Fruit fly (Drosophila melanogaster) whole organism, prepupa: ENCODE measurements around the gene yip7.

ENCODE experiments used
- CG6276 ChIP-seq: fragments of 200-800 bp; sonication (Bioruptor generic); optimal IDR thresholded peaks from 2 replicates; lab custom pipeline; 2017; ENCODE audit warnings: missing biosample characterization, mild to moderate bottlenecking, missing genetic modification characterization
- Ets96B ChIP-seq: fragments of 200-800 bp; optimal IDR thresholded peaks from 2 replicates; lab custom pipeline; 2019; ENCODE audit warnings: missing biosample characterization, mild to moderate bottlenecking, missing genetic modification characterization, moderate library complexity
- Hr4 ChIP-seq: fragments of 200-800 bp; sonication (Bioruptor generic); optimal IDR thresholded peaks from 3 replicates; lab custom pipeline; 2016; ENCODE audit warnings: missing biosample characterization, missing genetic modification characterization
- Sox102F ChIP-seq: fragments of 200-800 bp; sonication (Bioruptor generic); optimal IDR thresholded peaks from 2 replicates; lab custom pipeline; 2016; ENCODE audit warnings: missing biosample characterization, mild to moderate bottlenecking, missing genetic modification characterization
- svp ChIP-seq: fragments of 200-800 bp; sonication (Bioruptor generic); peaks from one replicate; lab custom pipeline; 2016; ENCODE audit warnings: missing biosample characterization, missing genetic modification characterization

- TF ChIP-seq svp, result no peak
- no peak for TF ChIP-seq Hr4 (GFP tag; lab: Kevin White, UChicago)
- no peak for TF ChIP-seq Sox102F
- TF ChIP-seq Ets96B (tag; lab: Kevin White, UChicago), result no peak
- no peak for TF ChIP-seq CG6276 (GFP tag; lab: Kevin White, UChicago)
Observed at dm6 chr3L:6052021-6052420, 17.0 kb downstream of the yip7 start, which contains the start of gene Jon65Aii.
